Worm (Caenorhabditis elegans): ENCODE measurements around the gene cdkl-1.

The cdkl-1 gene

ce11 chrV:11123817-11124337, 25.2 kb downstream of the cdkl-1 start, which contains the start of the genes atp-5 and lmtr-3 (continued):
- TF ChIP-seq mes-4 (tag; optimal IDR thresholded peaks at IDR 0.05) (no peak), D2030.7 (GFP tag; IDR thresholded peaks at IDR 0.05) (peak; percentile 85), F23B12.7 (tag; optimal IDR thresholded peaks at IDR 0.05; ENCODE audit: insufficient read depth) (peak; percentile 34), K12H6.12 (tag; optimal IDR thresholded peaks at IDR 0.05) (no peak), K11D2.4 (GFP tag; IDR thresholded peaks at IDR 0.05) (peak; percentile 63; the same call in 1 of the 2 replicates), nhr-90 (tag; optimal IDR thresholded peaks at IDR 0.05) (no peak), hmg-1.2 (GFP tag; IDR thresholded peaks at IDR 0.05) (no peak; the same call in 1 of the 2 replicates), lir-1 (GFP tag; conservative IDR thresholded peaks at IDR 0.05) (peak; percentile 65; the same call in 1 of the 2 replicates), madf-10 (tag; optimal IDR thresholded peaks at IDR 0.05) (peak; percentile 68), ceh-58 (GFP tag; IDR thresholded peaks at IDR 0.05) (no peak), cebp-1 (GFP tag; IDR thresholded peaks at IDR 0.05) (peak; percentile 64), cebp-1 (tag; optimal IDR thresholded peaks at IDR 0.05) (peak; percentile 63), egl-44 (GFP tag; IDR thresholded peaks at IDR 0.05) (no peak), snpc-4 (GFP tag; optimal IDR thresholded peaks at IDR 0.05) (peak; percentile 29), snpc-4 (tag; optimal IDR thresholded peaks at IDR 0.05) (peak; percentile 7 to 62 (median 49)), tbp1 (GFP tag; optimal IDR thresholded peaks at IDR 0.05) (peak; percentile 47), lag-1 (GFP tag; IDR thresholded peaks at IDR 0.05) (no peak), F52B5.7 (tag; optimal IDR thresholded peaks at IDR 0.05) (no peak), snpc-1.1 (tag; optimal IDR thresholded peaks at IDR 0.05; ENCODE audit: insufficient read depth) (peak; percentile 22), Y53G8AR.9 (GFP tag; conservative IDR thresholded peaks at IDR 0.05) (0 out of 2 replicates have a peak, but pooled peaks have one; percentile 37), ztf-18 (tag; optimal IDR thresholded peaks at IDR 0.05) (peak; percentile 48), gei-17 (GFP tag; optimal IDR thresholded peaks at IDR 0.05) (no peak), madf-8 (GFP tag; conservative IDR thresholded peaks at IDR 0.05) (peak; percentile 20; the same call in 1 of the 2 replicates), lsl-1 (GFP tag; optimal IDR thresholded peaks at IDR 0.05) (peak; percentile 51), lsy-27 (tag; optimal IDR thresholded peaks at IDR 0.05; ENCODE audit: borderline replicate concordance, insufficient read depth) (no peak), lin-54 (GFP tag; optimal IDR thresholded peaks at IDR 0.05) (peak; percentile 67), F33H1.4 (GFP tag; IDR thresholded peaks at IDR 0.05) (peak; percentile 31; the same call in 1 of the 2 replicates), Y53F4B.3 (GFP tag; IDR thresholded peaks at IDR 0.05) (no peak), ets-4 (GFP tag; optimal IDR thresholded peaks at IDR 0.05) (no peak), B0035.1 (tag; optimal IDR thresholded peaks at IDR 0.05) (no peak), ceh-91 (GFP tag; IDR thresholded peaks at IDR 0.05) (peak; percentile 56), tbx-9 (tag; optimal IDR thresholded peaks at IDR 0.05; ENCODE audit: borderline replicate concordance) (no peak), nhr-179 (tag; optimal IDR thresholded peaks at IDR 0.05) (no peak), atf-7 (tag; optimal IDR thresholded peaks at IDR 0.05) (no peak), egl-18 (GFP tag; IDR thresholded peaks at IDR 0.05) (no peak), lin-26 (GFP tag; IDR thresholded peaks at IDR 0.05) (peak; percentile 33; the same call in 1 of the 2 replicates), B0019.2 (GFP tag; conservative IDR thresholded peaks at IDR 0.05) (peak; percentile 76), hsf-1 (GFP tag; IDR thresholded peaks at IDR 0.05) (no peak), mcd-1 (GFP tag; IDR thresholded peaks at IDR 0.05) (peak; percentile 64), madf-3 (GFP tag; IDR thresholded peaks at IDR 0.05) (0 out of 2 replicates have a peak, but pooled peaks have one; percentile 58), rec-8 (tag; optimal IDR thresholded peaks at IDR 0.05) (peak; percentile 64 to 74), lin-35 (GFP tag; optimal IDR thresholded peaks at IDR 0.05) (peak in 1 of 3 experiments; percentile 24), Y56A3A.18 (GFP tag; IDR thresholded peaks at IDR 0.05) (no peak), nfya-1 (tag; optimal IDR thresholded peaks at IDR 0.05; ENCODE audit: borderline replicate concordance, insufficient read depth) (no peak), T07F8.4 (tag; optimal IDR thresholded peaks at IDR 0.05) (no peak), mxl-1 (tag; optimal IDR thresholded peaks at IDR 0.05) (no peak), zim-3 (tag; optimal IDR thresholded peaks at IDR 0.05) (peak; percentile 28)
